Worm (Caenorhabditis elegans): ENCODE results near the gene cup-16.

ce11 chrII:8751042-8751441, 44.1 kb downstream of the cup-16 start:
- peak in 1 of 2 experiments; percentile 10 for TF ChIP-seq mdl-1 (tag; optimal IDR thresholded peaks at IDR 0.05)
- TF ChIP-seq dmd-4 (tag; optimal IDR thresholded peaks at IDR 0.05) = no peak
